Fruit fly (Drosophila melanogaster) whole organism, wandering third instar larva: Measurements from ENCODE around the gene CG13901.

Source experiments
- CG9705 ChIP-seq: fragments of 200-800 bp; sonication (Bioruptor generic); optimal IDR thresholded peaks from 2 replicates; lab custom pipeline; 2018; ENCODE audit warnings: missing biosample characterization, mild to moderate bottlenecking, missing genetic modification characterization
- Dfd ChIP-seq: fragments of >200 bp; optimal IDR thresholded peaks from 2 replicates; lab custom pipeline; 2017; ENCODE audit warnings: missing biosample characterization, missing genetic modification characterization
- Dif ChIP-seq: fragments of 200-275, 200-300 bp; sonication (Bioruptor generic); optimal IDR thresholded peaks from 2 replicates; lab custom pipeline; 2018; ENCODE audit warnings: missing biosample characterization, missing genetic modification characterization; ENCODE audit not compliant: partially characterized antibody
- GATAd ChIP-seq: sonication (Bioruptor generic); optimal IDR thresholded peaks from 2 replicates; lab custom pipeline; 2016; ENCODE audit warnings: missing biosample characterization, missing genetic modification characterization
- HLH106 ChIP-seq: fragments of 200-800 bp; optimal IDR thresholded peaks from 3 replicates; lab custom pipeline; 2019; ENCODE audit warnings: missing biosample characterization, mild to moderate bottlenecking, missing genetic modification characterization, moderate library complexity
- Hr78 ChIP-seq: fragments of >200 bp; optimal IDR thresholded peaks from 2 replicates; lab custom pipeline; 2017; ENCODE audit warnings: missing biosample characterization, missing genetic modification characterization
- Jra ChIP-seq: sonication (Bioruptor generic); optimal IDR thresholded peaks from 2 replicates; lab custom pipeline; 2016; ENCODE audit warnings: missing biosample characterization, missing genetic modification characterization
- Mio ChIP-seq: sonication (Bioruptor generic); optimal IDR thresholded peaks from 2 replicates; lab custom pipeline; 2016; ENCODE audit warnings: missing biosample characterization, missing genetic modification characterization
- N ChIP-seq: fragments of >200 bp; optimal IDR thresholded peaks from 2 replicates; lab custom pipeline; 2018; ENCODE audit warnings: missing biosample characterization, missing external identifiers, missing genetic modification characterization
- OdsH ChIP-seq: fragments of 200-800 bp; sonication (Bioruptor generic); optimal IDR thresholded peaks from 2 replicates; lab custom pipeline; 2016; ENCODE audit warnings: missing biosample characterization, mild to moderate bottlenecking, missing genetic modification characterization
- Rel ChIP-seq, 2 experiments: fragments of 200-800 bp; sonication (Bioruptor generic) in 1 of 2; optimal IDR thresholded peaks; 2 replicates in 1 of 2; 3 replicates in 1 of 2; lab custom pipeline; 2016 to 2019; ENCODE audit warnings: mild to moderate bottlenecking in 2 of 2, missing biosample characterization in 2 of 2, missing genetic modification characterization in 2 of 2, moderate library complexity in 1 of 2
- Sp1 ChIP-seq: fragments of 200-800 bp; sonication (Bioruptor generic); optimal IDR thresholded peaks from 3 replicates; lab custom pipeline; 2019; ENCODE audit warnings: missing biosample characterization, mild to moderate bottlenecking, missing genetic modification characterization, moderate library complexity
- Vsx2 ChIP-seq: fragments of 200-300, 225-300 bp; sonication (Bioruptor generic); optimal IDR thresholded peaks from 2 replicates; lab custom pipeline; 2018; ENCODE audit warnings: missing biosample characterization, missing genetic modification characterization; ENCODE audit not compliant: partially characterized antibody
- brk ChIP-seq: fragments of 200-800 bp; sonication (Bioruptor generic); optimal IDR thresholded peaks from 2 replicates; lab custom pipeline; 2016; ENCODE audit warnings: missing biosample characterization, mild to moderate bottlenecking, missing genetic modification characterization
- dl ChIP-seq, 2 experiments: fragments of 175-275, 200-275 bp in 1 of 2; fragments of 200-275 bp in 1 of 2; sonication (Bioruptor generic); optimal IDR thresholded peaks; lab custom pipeline; 2018; ENCODE audit warnings: mild to moderate bottlenecking in 2 of 2, missing biosample characterization in 2 of 2, missing genetic modification characterization in 2 of 2, moderate library complexity in 2 of 2; ENCODE audit not compliant: partially characterized antibody in 2 of 2, insufficient read depth in 1 of 2
- dmrt93B ChIP-seq: fragments of 200-800 bp; sonication (Bioruptor generic); optimal IDR thresholded peaks from 2 replicates; lab custom pipeline; 2018; ENCODE audit warnings: missing biosample characterization, mild to moderate bottlenecking, missing genetic modification characterization
- ey ChIP-seq: fragments of 200-800 bp; sonication (Bioruptor generic); optimal IDR thresholded peaks from 2 replicates; lab custom pipeline; 2016; ENCODE audit warnings: missing biosample characterization, missing genetic modification characterization
- foxo ChIP-seq, 2 experiments: fragments of 200-800 bp; sonication (Bioruptor generic); optimal IDR thresholded peaks; 2 replicates in 1 of 2; 3 replicates in 1 of 2; lab custom pipeline; 2016 to 2017; ENCODE audit warnings: missing biosample characterization in 2 of 2, missing genetic modification characterization in 2 of 2
- fru ChIP-seq: fragments of 200-800 bp; sonication (Bioruptor generic); optimal IDR thresholded peaks from 3 replicates; lab custom pipeline; 2016; ENCODE audit warnings: missing biosample characterization, mild to moderate bottlenecking, missing genetic modification characterization
- h ChIP-seq: fragments of 200-800 bp; sonication (Bioruptor generic); optimal IDR thresholded peaks from 3 replicates; lab custom pipeline; 2016; ENCODE audit warnings: missing biosample characterization, mild to moderate bottlenecking, missing genetic modification characterization
- lola ChIP-seq: fragments of >200 bp; optimal IDR thresholded peaks from 2 replicates; lab custom pipeline; 2017; ENCODE audit warnings: missing biosample characterization, missing genetic modification characterization
- pan ChIP-seq: fragments of >200 bp; optimal IDR thresholded peaks from 2 replicates; lab custom pipeline; 2017
- rgr ChIP-seq: fragments of 200-800 bp; sonication (Bioruptor generic); optimal IDR thresholded peaks from 3 replicates; lab custom pipeline; 2016; ENCODE audit warnings: missing biosample characterization, mild to moderate bottlenecking, missing genetic modification characterization
- tai ChIP-seq: sonication (Bioruptor generic); optimal IDR thresholded peaks from 2 replicates; lab custom pipeline; 2016; ENCODE audit warnings: missing biosample characterization, missing genetic modification characterization

Gene CG13901

dm6 chr3L:817708-818107 lies 19.9 kb downstream of the CG13901 start (continued):
- TF ChIP-seq OdsH (GFP tag; lab: Kevin White, UChicago) (peak; percentile 63), fru (GFP tag; lab: Kevin White, UChicago) (peak; percentile 68), CG9705 (no peak), Sp1 (GFP tag; lab: Kevin White, UChicago) (peak; percentile 43), rgr (peak; percentile 62), Vsx2 (GFP tag; lab: Kevin White, UChicago) (no peak)

- TF ChIP-seq foxo (GFP tag; optimal IDR thresholded peaks at IDR 0.05; lab: Kevin White, UChicago), result no peak
- no peak for TF ChIP-seq lola
Measured at dm6 chr3L:815234-816200, 22.1 kb downstream of the CG13901 start.

dm6 chr3L:813911-814310 lies 23.7 kb downstream of the CG13901 start:
- TF ChIP-seq Mio (GFP tag; lab: Kevin White, UChicago), result no peak
- no peak for TF ChIP-seq GATAd (GFP tag; lab: Kevin White, UChicago)
- no peak for TF ChIP-seq brk (GFP tag; lab: Kevin White, UChicago)
- TF ChIP-seq lola, result no peak
- TF ChIP-seq fru (GFP tag; lab: Kevin White, UChicago), result no peak
- TF ChIP-seq, all 38 proteins: peak for 0

- TF ChIP-seq N (GFP tag; lab: Kevin White, UChicago), result no peak
- TF ChIP-seq foxo (GFP tag; optimal IDR thresholded peaks at IDR 0.05; lab: Kevin White, UChicago), result peak in 1 of 2 experiments; percentile 18
- TF ChIP-seq ey (GFP tag; lab: Kevin White, UChicago), result peak; percentile 32
- TF ChIP-seq h (GFP tag; lab: Kevin White, UChicago), result peak; percentile 10
- TF ChIP-seq Vsx2 (GFP tag; lab: Kevin White, UChicago), result no peak
- TF ChIP-seq, all 38 proteins: peak for 3
Measured at dm6 chr3L:813229-813837, 24.3 kb downstream of the CG13901 start.

DNA sequence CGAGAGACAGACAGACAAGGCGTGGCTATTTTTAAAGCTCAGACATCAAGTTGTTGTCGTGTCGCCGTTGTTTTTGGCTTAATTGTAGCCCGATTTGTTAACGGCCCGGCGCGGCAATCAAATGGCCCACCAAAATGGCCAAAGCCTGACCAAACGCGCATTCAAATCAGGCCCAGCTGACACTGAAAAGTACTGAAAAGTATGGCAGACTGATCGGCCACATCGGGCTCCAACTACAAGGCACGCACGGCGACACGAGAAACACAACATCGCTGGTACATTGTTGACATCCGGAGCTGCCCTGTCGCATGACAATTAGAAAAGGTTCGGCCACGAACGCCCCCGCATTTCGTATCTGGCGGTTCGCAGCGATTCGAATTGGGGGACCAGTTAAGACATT lies 25.8 kb downstream of the CG13901 start:
- no peak for TF ChIP-seq Dfd (GFP tag; lab: Kevin White, UChicago)
- TF ChIP-seq HLH106 (tag; lab: Kevin White, UChicago), result no peak
- no peak for TF ChIP-seq Hr78
- no peak for TF ChIP-seq N (GFP tag; lab: Kevin White, UChicago)
- TF ChIP-seq tai (GFP tag; lab: Kevin White, UChicago), result no peak
- no peak for TF ChIP-seq Rel (GFP tag; optimal IDR thresholded peaks at IDR 0.05; lab: Kevin White, UChicago)
- no peak for TF ChIP-seq Rel (tag; optimal IDR thresholded peaks at IDR 0.05; lab: Kevin White, UChicago)
- TF ChIP-seq brk (GFP tag; lab: Kevin White, UChicago), result no peak
- no peak for TF ChIP-seq rgr
- no peak for TF ChIP-seq dmrt93B (GFP tag; lab: Kevin White, UChicago)
- TF ChIP-seq pan, result no peak

DNA sequence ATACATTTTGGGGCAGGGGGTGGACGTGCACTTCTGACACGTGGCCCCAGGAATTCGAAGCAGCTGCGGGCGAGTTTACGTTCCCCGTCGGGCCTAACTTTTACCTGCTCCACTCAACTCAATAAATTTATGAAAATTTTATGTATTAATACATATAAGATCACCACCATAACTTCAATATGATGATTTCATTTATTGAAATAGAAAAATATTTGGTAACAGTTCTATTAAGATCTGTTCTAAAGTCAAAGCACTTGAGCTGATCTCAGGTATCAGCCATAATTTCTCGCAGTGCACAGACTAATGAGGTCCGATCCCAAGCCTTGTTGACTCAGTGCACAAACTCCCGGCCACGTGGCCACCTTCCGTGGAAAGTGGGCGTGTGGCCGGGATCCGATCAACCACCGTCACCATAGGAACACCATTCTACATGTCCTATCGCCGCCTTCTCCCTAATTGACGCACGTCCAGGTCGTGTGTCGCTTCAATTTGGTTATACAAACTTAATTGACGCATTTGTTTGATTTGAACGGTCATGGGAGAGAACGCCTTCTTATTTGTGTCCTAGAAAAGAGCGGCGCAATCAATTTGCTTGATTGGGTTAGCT lies 27.5 kb downstream of the CG13901 start:
- TF ChIP-seq Dif (no peak), Vsx2 (GFP tag; lab: Kevin White, UChicago) (no peak)

dm6 chr3L:809538-809805 lies 28.1 kb downstream of the CG13901 start:
- no peak for TF ChIP-seq ey (GFP tag; lab: Kevin White, UChicago)
- TF ChIP-seq HLH106 (tag; lab: Kevin White, UChicago), result no peak
- no peak for TF ChIP-seq foxo (GFP tag; optimal IDR thresholded peaks at IDR 0.05; lab: Kevin White, UChicago)
- TF ChIP-seq fru (GFP tag; lab: Kevin White, UChicago), result no peak
- no peak for TF ChIP-seq Jra (GFP tag; lab: Kevin White, UChicago)
- TF ChIP-seq OdsH (GFP tag; lab: Kevin White, UChicago), result no peak
- no peak for TF ChIP-seq Vsx2 (GFP tag; lab: Kevin White, UChicago)
- no peak for TF ChIP-seq dl (GFP tag; optimal IDR thresholded peaks at IDR 0.05; lab: Kevin White, UChicago; ENCODE audit: insufficient read depth in 1 of 2, partially characterized antibody in 2 of 2)
